Worm (Caenorhabditis elegans): ENCODE results near the gene acl-4.

The acl-4 gene

DNA sequence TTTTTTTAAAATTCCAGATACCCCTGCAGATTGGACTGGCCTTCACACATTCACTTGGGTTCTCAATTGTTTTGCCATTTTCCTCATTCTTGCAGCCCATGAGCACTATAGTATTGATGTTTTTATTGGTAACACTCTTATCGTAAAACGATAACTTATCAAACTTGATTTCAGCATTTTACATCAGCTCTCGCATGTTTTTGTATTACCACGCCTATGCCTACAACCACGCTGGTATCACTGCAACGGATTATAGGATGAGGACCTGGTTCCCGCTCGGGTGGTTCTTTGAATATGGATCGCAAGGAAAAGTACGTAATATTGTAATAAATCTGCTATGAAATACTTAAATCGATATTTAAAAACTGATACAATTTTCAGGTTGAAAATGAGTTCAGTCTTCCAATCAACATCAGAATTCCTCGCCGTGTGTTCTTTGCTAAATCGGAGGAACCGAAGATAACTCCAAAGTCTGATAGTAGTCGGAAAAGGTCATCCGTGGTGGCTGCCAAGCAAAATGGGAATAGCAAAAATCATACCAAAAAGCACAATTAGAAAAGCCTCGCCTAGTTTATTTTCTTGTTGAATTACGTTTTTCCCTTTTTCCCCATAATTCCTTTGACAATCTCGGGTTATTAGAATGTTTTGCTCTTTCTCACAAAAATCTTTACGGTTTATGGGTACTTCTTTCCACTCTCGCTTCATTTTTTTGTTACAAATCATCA lies 40.5 kb upstream of the acl-4 start:
- TF ChIP-seq hlh-4 (tag; optimal IDR thresholded peaks at IDR 0.05) (no peak), ceh-90 (tag; optimal IDR thresholded peaks at IDR 0.05) (no peak), sup-37 (GFP tag; optimal IDR thresholded peaks at IDR 0.05) (no peak), mep-1 (tag; optimal IDR thresholded peaks at IDR 0.05) (no peak), jun-1 (tag; optimal IDR thresholded peaks at IDR 0.05) (no peak), nhr-20 (tag; optimal IDR thresholded peaks at IDR 0.05) (no peak), lin-39 (tag; optimal IDR thresholded peaks at IDR 0.05) (no peak), dsc-1 (tag; optimal IDR thresholded peaks at IDR 0.05) (no peak), fkh-4 (tag; optimal IDR thresholded peaks at IDR 0.05; ENCODE audit: borderline replicate concordance) (no peak), ceh-88 (GFP tag; IDR thresholded peaks at IDR 0.05) (no peak), nhr-28 (tag; optimal IDR thresholded peaks at IDR 0.05) (no peak), mab-9 (GFP tag; IDR thresholded peaks at IDR 0.05) (no peak), nhr-84 (tag; optimal IDR thresholded peaks at IDR 0.05) (no peak), fkh-8 (tag; optimal IDR thresholded peaks at IDR 0.05) (no peak)

DNA sequence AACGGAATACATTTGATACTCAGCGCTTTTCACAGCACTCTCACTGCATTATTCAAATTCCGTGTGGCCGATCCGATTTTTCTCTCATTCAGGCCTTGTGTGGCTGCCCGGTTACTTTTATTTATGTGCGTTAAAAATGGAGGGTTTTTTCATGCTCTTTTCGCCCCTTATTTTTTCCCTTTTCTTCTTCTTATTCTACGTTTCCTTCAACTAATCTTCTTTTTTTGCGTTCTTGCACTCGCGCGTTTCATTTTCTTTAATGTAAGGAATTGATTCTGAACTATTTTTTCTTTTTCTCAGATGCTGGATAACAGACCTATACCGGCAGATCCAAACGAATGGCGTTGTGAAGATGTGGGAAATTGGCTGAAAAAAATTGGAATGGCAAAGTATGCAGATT lies 38.4 kb upstream of the acl-4 start, which contains the start of gene F53B1.2:
TSS of gene F53B1.2 (plus strand) at position 301 of the 400 bp plus-strand sequence.
- TF ChIP-seq lin-35 (GFP tag; optimal IDR thresholded peaks at IDR 0.05), result no peak
- TF ChIP-seq pag-3 (tag; optimal IDR thresholded peaks at IDR 0.05; ENCODE audit: borderline replicate concordance, insufficient read depth), result no peak
- no peak for TF ChIP-seq xbp-1 (tag; optimal IDR thresholded peaks at IDR 0.05)
- TF ChIP-seq nhr-12 (tag; optimal IDR thresholded peaks at IDR 0.05), result no peak
- no peak for TF ChIP-seq aly-2 (tag; optimal IDR thresholded peaks at IDR 0.05)
- TF ChIP-seq lir-3 (tag; optimal IDR thresholded peaks at IDR 0.05; ENCODE audit: poor library complexity), result no peak
- no peak for TF ChIP-seq ztf-4 (tag; optimal IDR thresholded peaks at IDR 0.05)
- TF ChIP-seq lin-15B (tag; optimal IDR thresholded peaks at IDR 0.05), result no peak
- TF ChIP-seq ceh-63 (GFP tag; optimal IDR thresholded peaks at IDR 0.05), result no peak
- no peak for TF ChIP-seq fkh-4 (tag; optimal IDR thresholded peaks at IDR 0.05; ENCODE audit: borderline replicate concordance)
- no peak for TF ChIP-seq skn-1 (tag; optimal IDR thresholded peaks at IDR 0.05)

DNA sequence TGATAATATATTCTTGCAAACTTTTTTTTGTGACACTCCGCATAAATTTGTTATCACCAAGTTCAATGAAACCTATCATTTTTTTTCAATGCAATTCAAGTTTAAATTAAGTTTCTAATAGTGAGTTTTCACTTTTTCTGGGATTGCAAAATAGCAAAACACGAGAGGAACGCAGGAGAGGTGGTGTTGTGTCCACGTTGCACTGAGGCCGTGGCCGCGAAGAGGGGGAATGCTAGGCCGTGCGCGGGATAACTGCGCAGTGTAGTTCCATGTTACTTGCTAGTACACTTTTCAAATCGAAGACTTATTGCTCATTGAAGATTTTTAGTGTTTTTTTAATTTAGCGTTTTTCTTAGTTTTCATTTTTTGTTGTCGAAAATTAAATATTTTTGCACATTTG lies 37.9 kb upstream of the acl-4 start:
- TF ChIP-seq lin-14 (GFP tag; optimal IDR thresholded peaks at IDR 0.05) (peak; percentile 54), lin-35 (GFP tag; optimal IDR thresholded peaks at IDR 0.05) (peak in 1 of 2 experiments; percentile 16), tbx-2 (tag; optimal IDR thresholded peaks at IDR 0.05) (no peak), xbp-1 (tag; optimal IDR thresholded peaks at IDR 0.05) (no peak), blmp-1 (tag; optimal IDR thresholded peaks at IDR 0.05) (peak; percentile 62), rnt-1 (tag; optimal IDR thresholded peaks at IDR 0.05) (peak; percentile 55), skn-1 (tag; optimal IDR thresholded peaks at IDR 0.05) (peak; percentile 1), aly-2 (tag; optimal IDR thresholded peaks at IDR 0.05) (no peak)

DNA sequence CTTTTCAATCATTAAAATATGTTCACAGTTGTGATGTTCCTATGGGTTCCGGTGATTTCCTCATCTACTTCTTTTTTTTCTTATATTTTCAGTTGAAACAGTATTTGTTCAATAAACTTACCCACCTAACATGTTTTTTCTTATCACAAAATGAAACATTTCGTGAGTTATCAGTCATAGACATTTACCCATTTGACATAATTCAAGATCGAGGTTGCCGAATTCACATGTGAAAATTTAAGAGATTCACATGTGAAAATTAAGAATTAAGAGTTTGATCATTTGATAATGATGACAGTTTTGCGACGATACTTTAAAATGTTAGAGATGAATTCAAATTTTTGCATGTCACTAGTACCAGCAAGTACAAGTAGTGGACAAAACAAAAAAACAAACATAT lies 37.2 kb upstream of the acl-4 start:
- TF ChIP-seq nhr-85 (tag) (peak; percentile 7), F16B12.6 (tag; optimal IDR thresholded peaks at IDR 0.05) (no peak), pag-3 (tag; optimal IDR thresholded peaks at IDR 0.05; ENCODE audit: borderline replicate concordance, insufficient read depth) (no peak), unc-62 (GFP tag; optimal IDR thresholded peaks at IDR 0.05) (no peak), lin-14 (GFP tag; optimal IDR thresholded peaks at IDR 0.05) (peak; percentile 4), elt-2 (tag; optimal IDR thresholded peaks at IDR 0.05) (peak; percentile 92), grh-1 (GFP tag; IDR thresholded peaks at IDR 0.05) (no peak), lin-35 (GFP tag; optimal IDR thresholded peaks at IDR 0.05) (peak in 1 of 2 experiments; percentile 44), skn-1 (tag; optimal IDR thresholded peaks at IDR 0.05) (no peak)

DNA sequence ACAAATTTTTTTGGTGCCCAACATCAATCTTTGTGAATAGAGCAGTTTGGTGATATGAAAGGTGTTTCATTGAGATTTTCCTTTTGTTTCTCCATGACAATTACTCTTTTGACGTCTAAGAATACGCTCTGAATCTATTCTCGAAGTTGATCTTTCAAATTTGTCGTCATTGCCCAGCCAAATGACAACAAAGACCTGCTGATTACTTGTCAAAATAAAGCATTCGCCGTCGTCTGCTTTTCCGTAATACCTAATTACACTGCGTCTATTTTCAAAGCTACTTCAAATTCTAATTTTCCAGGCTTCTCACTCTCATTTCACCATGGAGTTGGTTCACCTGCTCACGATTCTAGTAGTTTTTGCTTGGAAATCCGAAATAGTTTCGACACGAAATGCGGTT lies 35.1 kb upstream of the acl-4 start, which contains the start of gene F53B1.3:
TSS of gene F53B1.3 (plus strand) at position 301 of the 400 bp plus-strand sequence.
- no peak for TF ChIP-seq skn-1 (tag; optimal IDR thresholded peaks at IDR 0.05)
- TF ChIP-seq ceh-8 (GFP tag; optimal IDR thresholded peaks at IDR 0.05), result peak; percentile 22
- TF ChIP-seq fkh-8 (tag; optimal IDR thresholded peaks at IDR 0.05), result peak; percentile 13
